Worm (Caenorhabditis elegans): ENCODE measurements around the gene abcf-2.

ce11 chrIII:13474482-13474881, 12.4 kb upstream of the abcf-2 start:
- TF ChIP-seq elt-3 (tag; optimal IDR thresholded peaks at IDR 0.05) (no peak), jun-1 (tag; optimal IDR thresholded peaks at IDR 0.05) (no peak), ceh-28 (tag; optimal IDR thresholded peaks at IDR 0.05) (no peak), fkh-10 (GFP tag; optimal IDR thresholded peaks at IDR 0.05) (no peak), mml-1 (tag; optimal IDR thresholded peaks at IDR 0.05) (no peak), sea-2 (GFP tag; optimal IDR thresholded peaks at IDR 0.05) (no peak), ama-1 (optimal IDR thresholded peaks at IDR 0.05) (no peak), nhr-76 (tag; optimal IDR thresholded peaks at IDR 0.05) (no peak)

Data from whole organism, L3 larva.